Fruit fly (Drosophila melanogaster) whole organism, prepupa: Measurements from ENCODE around the gene Grx5.

Experiments used
- Blimp-1 ChIP-seq: fragments of 200-800 bp; sonication (Bioruptor generic); optimal IDR thresholded peaks from 3 replicates; lab custom pipeline; 2017; ENCODE audit warnings: missing biosample characterization, missing genetic modification characterization, mild to moderate bottlenecking, moderate library complexity, missing genetic modification reagents
- CG10631 ChIP-seq: fragments of 200-800 bp; sonication (Bioruptor generic); optimal IDR thresholded peaks from 2 replicates; lab custom pipeline; 2016; ENCODE audit warnings: missing biosample characterization, missing genetic modification characterization
- CG10669 ChIP-seq: fragments of 200-800 bp; sonication (Bioruptor generic); optimal IDR thresholded peaks from 3 replicates; lab custom pipeline; 2018; ENCODE audit warnings: missing biosample characterization, mild to moderate bottlenecking, missing genetic modification characterization, moderate library complexity
- CG11294 ChIP-seq: fragments of 200-800 bp; sonication (Bioruptor generic); IDR thresholded peaks from 2 replicates; pipeline ENCODE4 v1.3.6; 2022; ENCODE audit warnings: missing biosample characterization, missing genetic modification characterization
- CG11762 ChIP-seq: fragments of 200-800 bp; sonication (Bioruptor generic); optimal IDR thresholded peaks from 3 replicates; lab custom pipeline; 2016; ENCODE audit warnings: missing biosample characterization, missing genetic modification characterization; ENCODE audit not compliant: insufficient read depth
- CG11902 ChIP-seq: fragments of 200-800 bp; sonication (Bioruptor generic); optimal IDR thresholded peaks from 3 replicates; lab custom pipeline; 2016; ENCODE audit warnings: missing biosample characterization, missing genetic modification characterization
- CG3032 ChIP-seq: fragments of 200-800 bp; optimal IDR thresholded peaks from 2 replicates; lab custom pipeline; 2019; ENCODE audit warnings: missing biosample characterization, mild to moderate bottlenecking, missing genetic modification characterization, moderate library complexity
- CG32006 ChIP-seq: fragments of 200-800 bp; sonication (Bioruptor generic); optimal IDR thresholded peaks from 3 replicates; lab custom pipeline; 2017; ENCODE audit warnings: missing biosample characterization, mild to moderate bottlenecking, missing genetic modification characterization
- CG34406 ChIP-seq: fragments of 200-800 bp; sonication (Bioruptor generic); optimal IDR thresholded peaks from 3 replicates; lab custom pipeline; 2016; ENCODE audit warnings: missing biosample characterization, missing genetic modification characterization
- CG3919 ChIP-seq: fragments of 200-800 bp; sonication (Bioruptor generic); optimal IDR thresholded peaks from 3 replicates; lab custom pipeline; 2016; ENCODE audit warnings: missing biosample characterization, missing genetic modification characterization
- CG4318 ChIP-seq: fragments of 200-800 bp; sonication (Bioruptor generic); optimal IDR thresholded peaks from 3 replicates; lab custom pipeline; 2017; ENCODE audit warnings: missing biosample characterization, mild to moderate bottlenecking, missing genetic modification characterization
- CG6163 ChIP-seq: fragments of 200-800 bp; sonication (Bioruptor generic); IDR thresholded peaks from 3 replicates; pipeline ENCODE4 v1.3.6; 2022; ENCODE audit warnings: missing biosample characterization, missing genetic modification characterization
- CG6808 ChIP-seq: fragments of 200-800 bp; sonication (Bioruptor generic); optimal IDR thresholded peaks from 3 replicates; lab custom pipeline; 2017; ENCODE audit warnings: missing biosample characterization, missing genetic modification characterization, mild to moderate bottlenecking, moderate library complexity, missing genetic modification reagents
- CG6854 ChIP-seq: fragments of 200-800 bp; sonication (Bioruptor generic); optimal IDR thresholded peaks from 2 replicates; lab custom pipeline; 2017; ENCODE audit warnings: missing biosample characterization, mild to moderate bottlenecking, missing genetic modification characterization
- CG8119 ChIP-seq: fragments of 200-800 bp; sonication (Bioruptor generic); IDR thresholded peaks from 3 replicates; pipeline ENCODE4 v1.3.6; 2022; ENCODE audit warnings: missing biosample characterization, missing genetic modification characterization
- CG9139 ChIP-seq: fragments of 200-800 bp; sonication (Bioruptor generic); optimal IDR thresholded peaks from 3 replicates; lab custom pipeline; 2017; ENCODE audit warnings: missing biosample characterization, mild to moderate bottlenecking, missing genetic modification characterization
- Eip75B ChIP-seq: fragments of 200-800 bp; sonication (Bioruptor generic); optimal IDR thresholded peaks from 3 replicates; lab custom pipeline; 2016; ENCODE audit warnings: missing biosample characterization, missing genetic modification characterization
- Eip78C ChIP-seq: fragments of 200-800 bp; sonication (Bioruptor generic); peaks from one replicate; lab custom pipeline; 2016; ENCODE audit warnings: missing biosample characterization, missing genetic modification characterization
- Eip93F ChIP-seq: fragments of 200-800 bp; sonication (Bioruptor generic); optimal IDR thresholded peaks from 2 replicates; lab custom pipeline; 2016; ENCODE audit warnings: missing biosample characterization, mild to moderate bottlenecking, missing genetic modification characterization
- Ets21C ChIP-seq: fragments of 200-800 bp; sonication (Bioruptor generic); optimal IDR thresholded peaks from 3 replicates; lab custom pipeline; 2016; ENCODE audit warnings: missing biosample characterization, missing genetic modification characterization
- Hr39 ChIP-seq: fragments of 200-800 bp; sonication (Bioruptor generic); optimal IDR thresholded peaks from 2 replicates; lab custom pipeline; 2016; ENCODE audit warnings: missing biosample characterization, missing genetic modification characterization
- Hr4 ChIP-seq: fragments of 200-800 bp; sonication (Bioruptor generic); optimal IDR thresholded peaks from 3 replicates; lab custom pipeline; 2016; ENCODE audit warnings: missing biosample characterization, missing genetic modification characterization
- Lpt ChIP-seq: fragments of 200-800 bp; sonication (Bioruptor generic); optimal IDR thresholded peaks from 3 replicates; lab custom pipeline; 2016; ENCODE audit warnings: missing biosample characterization, missing genetic modification characterization
- OdsH ChIP-seq: fragments of 200-800 bp; sonication (Bioruptor generic); optimal IDR thresholded peaks from 3 replicates; lab custom pipeline; 2016; ENCODE audit warnings: missing biosample characterization, missing genetic modification characterization
- Sox102F ChIP-seq: fragments of 200-800 bp; sonication (Bioruptor generic); optimal IDR thresholded peaks from 2 replicates; lab custom pipeline; 2016; ENCODE audit warnings: missing biosample characterization, mild to moderate bottlenecking, missing genetic modification characterization
- Sox14 ChIP-seq: fragments of 200-800 bp; sonication (Bioruptor generic); optimal IDR thresholded peaks from 3 replicates; lab custom pipeline; 2016; ENCODE audit warnings: missing biosample characterization, missing genetic modification characterization
- achi ChIP-seq: fragments of 200-800 bp; sonication (Bioruptor generic); optimal IDR thresholded peaks from 3 replicates; lab custom pipeline; 2016; ENCODE audit warnings: missing biosample characterization, missing genetic modification characterization
- acj6 ChIP-seq: fragments of 200-800 bp; sonication (Bioruptor generic); optimal IDR thresholded peaks from 3 replicates; lab custom pipeline; 2016; ENCODE audit warnings: missing biosample characterization, missing genetic modification characterization
- cyc ChIP-seq: fragments of 200-800 bp; sonication (Bioruptor generic); optimal IDR thresholded peaks from 3 replicates; lab custom pipeline; 2016; ENCODE audit warnings: missing biosample characterization, missing genetic modification characterization
- dac ChIP-seq: fragments of 200-800 bp; sonication (Bioruptor generic); optimal IDR thresholded peaks from 2 replicates; lab custom pipeline; 2017; ENCODE audit warnings: missing biosample characterization, mild to moderate bottlenecking, missing genetic modification characterization
- dsx ChIP-seq: fragments of 200-800 bp; optimal IDR thresholded peaks from 3 replicates; lab custom pipeline; 2019; ENCODE audit warnings: missing biosample characterization, mild to moderate bottlenecking, missing genetic modification characterization, moderate library complexity; ENCODE audit not compliant: poor library complexity, severe bottlenecking
- eg ChIP-seq: fragments of 200-800 bp; sonication (Bioruptor generic); IDR thresholded peaks from 3 replicates; pipeline ENCODE4 v1.3.6; 2022; ENCODE audit warnings: missing biosample characterization, missing genetic modification characterization
- esn ChIP-seq: fragments of 200-800 bp; sonication (Bioruptor generic); optimal IDR thresholded peaks from 2 replicates; lab custom pipeline; 2016; ENCODE audit warnings: missing biosample characterization, mild to moderate bottlenecking, missing genetic modification characterization, moderate library complexity
- fd59A ChIP-seq: fragments of 200-800 bp; sonication (Bioruptor generic); optimal IDR thresholded peaks from 2 replicates; lab custom pipeline; 2017; ENCODE audit warnings: missing biosample characterization, mild to moderate bottlenecking, missing genetic modification characterization, missing genetic modification reagents
- fkh ChIP-seq: fragments of 200-800 bp; sonication (Bioruptor generic); optimal IDR thresholded peaks from 3 replicates; lab custom pipeline; 2017; ENCODE audit warnings: missing biosample characterization, mild to moderate bottlenecking, missing genetic modification characterization, moderate library complexity
- lz ChIP-seq: fragments of 200-800 bp; sonication (Bioruptor generic); optimal IDR thresholded peaks from 3 replicates; lab custom pipeline; 2016; ENCODE audit warnings: missing biosample characterization, missing genetic modification characterization
- net ChIP-seq: fragments of 200-800 bp; sonication (Bioruptor generic); optimal IDR thresholded peaks from 3 replicates; lab custom pipeline; 2016; ENCODE audit warnings: missing biosample characterization, missing genetic modification characterization
- pdm3 ChIP-seq: fragments of 200-800 bp; sonication (Bioruptor generic); optimal IDR thresholded peaks from 3 replicates; lab custom pipeline; 2016; ENCODE audit warnings: missing biosample characterization, missing genetic modification characterization
- salr ChIP-seq, 2 experiments: fragments of 200-800 bp; sonication (Bioruptor generic); optimal IDR thresholded peaks; 3 replicates each; lab custom pipeline; 2016 to 2018; ENCODE audit warnings: missing biosample characterization in 2 of 2, missing genetic modification characterization in 2 of 2, mild to moderate bottlenecking in 1 of 2
- spab ChIP-seq: fragments of 200-800 bp; sonication (Bioruptor generic); optimal IDR thresholded peaks from 2 replicates; lab custom pipeline; 2017; ENCODE audit warnings: missing biosample characterization, mild to moderate bottlenecking, missing genetic modification characterization, missing genetic modification reagents
- ss ChIP-seq, 2 experiments: fragments of 200-800 bp; sonication (Bioruptor generic); optimal IDR thresholded peaks; 2 replicates in 1 of 2; 3 replicates in 1 of 2; lab custom pipeline; 2017 to 2018; ENCODE audit warnings: mild to moderate bottlenecking in 2 of 2, missing biosample characterization in 2 of 2, missing genetic modification characterization in 2 of 2, moderate library complexity in 1 of 2
- topi ChIP-seq: fragments of 200-800 bp; sonication (Bioruptor generic); optimal IDR thresholded peaks from 3 replicates; lab custom pipeline; 2016; ENCODE audit warnings: missing biosample characterization, missing genetic modification characterization
- vri ChIP-seq: fragments of 200-800 bp; sonication (Bioruptor generic); optimal IDR thresholded peaks from 3 replicates; lab custom pipeline; 2016; ENCODE audit warnings: missing biosample characterization, mild to moderate bottlenecking, missing genetic modification characterization

Grx5 gene

DNA sequence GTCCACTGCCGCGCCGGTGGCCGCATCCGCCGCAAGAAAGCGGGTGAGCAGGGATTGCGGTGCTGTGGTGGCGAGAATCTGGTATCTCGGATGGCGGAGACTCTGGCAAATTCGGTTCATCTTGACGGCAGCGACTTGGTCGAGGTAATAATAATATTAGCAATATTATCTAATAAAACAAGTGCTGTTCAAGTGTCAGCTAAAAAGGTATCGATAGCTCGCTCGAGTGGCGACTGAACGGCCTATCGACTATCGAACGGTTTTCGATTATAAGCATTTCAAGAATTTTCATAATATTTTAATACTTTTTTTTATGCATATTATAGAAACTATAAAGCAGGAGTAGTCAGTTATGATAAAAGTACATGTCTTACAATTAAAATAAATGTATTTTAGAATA is at the start of gene Grx5:
Grx5 (minus strand) TSS at position 216 of the 400 bp plus-strand sequence.
- peak; percentile 38 for TF ChIP-seq vri (GFP tag; lab: Kevin White, UChicago)
- TF ChIP-seq CG10631 = no peak
- no peak for TF ChIP-seq dsx
- no peak for TF ChIP-seq Sox102F (GFP tag; lab: Kevin White, UChicago)
- TF ChIP-seq CG34406 (GFP tag; lab: Kevin White, UChicago) = no peak
- no peak for TF ChIP-seq Eip93F (GFP tag; lab: Kevin White, UChicago)
- no peak for TF ChIP-seq Hr39 (GFP tag; lab: Kevin White, UChicago)
- TF ChIP-seq acj6 (GFP tag; lab: Kevin White, UChicago) = no peak
- TF ChIP-seq, all 60 proteins: peak for 1

DNA sequence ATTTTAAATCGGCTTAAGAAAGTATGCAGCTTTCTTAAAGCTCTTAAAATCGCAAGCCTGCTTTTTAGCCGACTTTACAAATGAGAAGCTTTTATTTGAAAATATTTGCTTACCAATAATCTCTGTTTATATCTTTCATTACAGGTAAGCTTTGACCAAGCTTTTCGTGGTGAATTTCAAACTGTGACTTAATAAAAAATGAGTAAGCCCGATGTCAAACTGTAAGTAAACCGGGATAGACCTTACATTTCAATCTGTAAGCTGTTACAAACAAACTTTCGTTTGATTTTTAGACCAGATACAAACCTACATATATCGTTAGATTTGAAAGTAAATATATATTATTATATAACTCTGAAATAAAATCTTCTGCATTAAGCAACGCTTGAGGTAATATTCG is 47.6 kb upstream of the Grx5 start:
- TF ChIP-seq fkh (peak; percentile 25), CG3032 (tag; lab: Kevin White, UChicago) (no peak), Lpt (GFP tag; lab: Kevin White, UChicago) (no peak), CG6808 (GFP tag; lab: Kevin White, UChicago) (no peak)

DNA sequence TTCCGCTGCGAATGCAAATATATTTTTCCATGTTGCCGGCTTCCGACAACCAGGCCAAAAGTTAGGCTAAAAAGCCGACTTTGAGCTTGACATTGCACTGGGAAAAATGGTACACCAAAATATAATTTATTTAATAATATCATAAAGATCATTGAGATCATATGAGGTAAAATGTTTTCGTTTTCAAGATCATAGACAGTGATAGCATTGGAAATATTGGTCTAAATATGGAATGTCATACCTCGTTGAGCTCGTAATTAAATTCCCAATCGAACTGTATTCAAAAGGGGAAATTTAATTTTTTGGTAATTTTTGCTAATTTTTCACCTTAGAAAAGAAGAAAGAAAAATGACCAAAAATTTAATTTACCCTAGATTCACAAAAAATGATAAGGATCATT is 46.0 kb upstream of the Grx5 start:
- TF ChIP-seq CG10669 = no peak
- TF ChIP-seq Sox102F (GFP tag; lab: Kevin White, UChicago) = no peak
- 0 out of 3 replicates have a peak, but pooled peaks have one; percentile 30 for TF ChIP-seq CG8119 (GFP tag; lab: Robert Waterston, UW)
- TF ChIP-seq Blimp-1 (GFP tag; lab: Kevin White, UChicago) = no peak
- peak; percentile 1 for TF ChIP-seq dac (GFP tag; lab: Kevin White, UChicago)
- peak; percentile 65 for TF ChIP-seq Eip78C (GFP tag; lab: Kevin White, UChicago)
- no peak for TF ChIP-seq acj6 (GFP tag; lab: Kevin White, UChicago)
- no peak for TF ChIP-seq spab (GFP tag; lab: Kevin White, UChicago)
- TF ChIP-seq eg (GFP tag; lab: Robert Waterston, UW) = no peak
- peak; percentile 67 for TF ChIP-seq CG32006 (GFP tag; lab: Kevin White, UChicago)
- peak; percentile 16 for TF ChIP-seq OdsH (GFP tag; lab: Kevin White, UChicago)
- peak; percentile 21 for TF ChIP-seq CG4318
- TF ChIP-seq CG11294 (GFP tag; lab: Robert Waterston, UW) = no peak
- peak; percentile 46 for TF ChIP-seq Hr4 (GFP tag; lab: Kevin White, UChicago)
- no peak for TF ChIP-seq Sox14
- no peak for TF ChIP-seq topi (GFP tag; lab: Kevin White, UChicago)
- peak; percentile 4 for TF ChIP-seq CG34406 (GFP tag; lab: Kevin White, UChicago)
- no peak for TF ChIP-seq CG9139
- TF ChIP-seq CG11902 (GFP tag; lab: Kevin White, UChicago) = no peak
- no peak for TF ChIP-seq ss (GFP tag; optimal IDR thresholded peaks at IDR 0.05; lab: Kevin White, UChicago)

DNA sequence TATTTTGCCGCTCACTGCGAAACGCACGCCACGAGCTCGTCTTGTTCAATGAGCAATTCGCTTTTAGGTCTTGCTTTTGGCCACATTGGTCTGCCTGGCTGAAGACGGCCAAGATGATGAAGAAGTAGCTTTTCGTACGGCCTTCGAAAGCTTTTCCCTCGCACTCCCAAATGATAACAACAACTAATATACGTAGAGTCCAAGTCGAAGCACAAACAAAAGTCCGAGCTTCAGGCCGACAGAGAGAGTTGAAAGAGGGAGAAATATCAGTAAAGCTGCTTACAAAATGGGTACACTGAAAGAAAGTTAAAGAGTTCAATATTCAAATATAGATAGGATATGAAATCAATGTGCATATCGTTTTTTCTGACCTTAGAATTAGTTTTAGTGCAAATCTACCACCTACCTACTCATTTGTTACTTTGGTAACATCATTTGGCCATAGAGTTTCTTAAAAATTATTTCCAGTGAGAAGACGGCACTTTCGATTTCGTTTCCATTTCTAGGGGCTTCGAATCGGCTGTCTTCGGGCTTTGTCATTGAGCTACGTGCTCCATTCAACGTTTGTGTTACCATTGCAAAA is 44.6 kb upstream of the Grx5 start, which contains the start of the genes CG45064 and CG45065:
CG45064 (minus strand) TSS at position 51 of the 583 bp plus-strand sequence.
CG45065 (minus strand) TSS at position 51 of the 583 bp plus-strand sequence.
- peak; percentile 80 for TF ChIP-seq CG11902 (GFP tag; lab: Kevin White, UChicago)
- peak; percentile 89 for TF ChIP-seq CG3919 (GFP tag; lab: Kevin White, UChicago)
- TF ChIP-seq CG4318 = peak; percentile 87
- peak; percentile 64 for TF ChIP-seq CG3032 (tag; lab: Kevin White, UChicago)
- peak; percentile 84 for TF ChIP-seq cyc (GFP tag; lab: Kevin White, UChicago)
- peak; percentile 8 for TF ChIP-seq fkh
- peak in 1 of 2 experiments; percentile 57 for TF ChIP-seq salr (GFP tag; optimal IDR thresholded peaks at IDR 0.05; lab: Kevin White, UChicago)
- TF ChIP-seq achi (GFP tag; lab: Kevin White, UChicago) = peak; percentile 84
- peak; percentile 89 for TF ChIP-seq Hr39 (GFP tag; lab: Kevin White, UChicago)
- peak; percentile 91 for TF ChIP-seq pdm3 (GFP tag; lab: Kevin White, UChicago)
- TF ChIP-seq Eip78C (GFP tag; lab: Kevin White, UChicago) = peak; percentile 97
- peak; percentile 92 for TF ChIP-seq esn (GFP tag; lab: Kevin White, UChicago)
- peak; percentile 76 for TF ChIP-seq Ets21C (GFP tag; lab: Kevin White, UChicago)
- peak; percentile 91 for TF ChIP-seq Lpt (GFP tag; lab: Kevin White, UChicago)
- TF ChIP-seq CG10669 = peak; percentile 66
- peak; percentile 86 for TF ChIP-seq lz
- peak; percentile 88 for TF ChIP-seq net
- TF ChIP-seq fd59A = peak; percentile 21
- peak; percentile 85 for TF ChIP-seq CG11762
- TF ChIP-seq vri (GFP tag; lab: Kevin White, UChicago) = peak; percentile 73
- TF ChIP-seq CG6163 (GFP tag; lab: Robert Waterston, UW) = peak; percentile 91
- TF ChIP-seq Eip75B (GFP tag; lab: Kevin White, UChicago) = peak; percentile 90
- TF ChIP-seq Sox102F (GFP tag; lab: Kevin White, UChicago) = peak; percentile 88
- peak; percentile 84 for TF ChIP-seq CG10631
- TF ChIP-seq CG6854 (GFP tag; lab: Kevin White, UChicago) = no peak
- TF ChIP-seq CG6808 (GFP tag; lab: Kevin White, UChicago) = peak; percentile 47
